Worm (Caenorhabditis elegans): Measurements from ENCODE around the gene znf-474.

DNA sequence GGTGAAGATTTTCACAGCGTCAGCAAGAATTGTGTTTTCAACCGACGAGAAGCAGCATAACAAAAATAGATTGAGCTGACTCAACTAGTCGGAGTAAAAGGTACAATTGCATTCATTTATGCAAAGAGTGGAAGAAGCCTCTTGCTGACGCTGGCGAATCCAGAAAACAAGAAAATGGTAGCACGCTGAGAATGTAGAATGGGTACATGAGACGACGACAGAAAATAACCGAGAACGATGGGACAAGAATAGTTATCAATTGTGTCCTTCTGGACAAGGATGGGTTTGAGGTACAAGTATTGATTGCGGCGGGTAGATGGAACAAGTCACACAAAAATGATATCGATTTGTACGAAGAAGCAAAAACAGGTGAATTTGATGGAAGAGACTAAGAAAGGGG, 19.7 kb downstream of the znf-474 start:
- TF ChIP-seq ceh-20 (GFP tag; IDR thresholded peaks at IDR 0.05) (no peak), fkh-10 (GFP tag; optimal IDR thresholded peaks at IDR 0.05) (no peak), snpc-4 (tag; optimal IDR thresholded peaks at IDR 0.05) (no peak), unc-130 (GFP tag; optimal IDR thresholded peaks at IDR 0.05) (no peak), nhr-25 (tag; optimal IDR thresholded peaks at IDR 0.05; ENCODE audit: borderline replicate concordance, insufficient read depth) (peak; percentile 5), zfp-3 (GFP tag; conservative IDR thresholded peaks at IDR 0.05) (no peak), lin-29 (GFP tag; IDR thresholded peaks at IDR 0.05) (no peak), R02D3.7 (tag; optimal IDR thresholded peaks at IDR 0.05) (no peak)
